Fruit fly (Drosophila melanogaster) whole organism, embryonic: ENCODE results near the gene SamDC.

Source experiments
- Asciz ChIP-seq: fragments of 200-800 bp; sonication (Bioruptor generic); optimal IDR thresholded peaks from 2 replicates; lab custom pipeline; 2017; ENCODE audit warnings: missing biosample characterization, mild to moderate bottlenecking, missing genetic modification characterization, missing genetic modification reagents
- Atf6 ChIP-seq: fragments of 200-800 bp; sonication (Bioruptor generic); IDR thresholded peaks from 2 replicates; pipeline ENCODE4 v1.3.6; 2022; ENCODE audit warnings: missing biosample characterization, missing genetic modification characterization
- Bteb2 ChIP-seq: fragments of 200-800 bp; sonication (Bioruptor generic); optimal IDR thresholded peaks from 2 replicates; lab custom pipeline; 2016; ENCODE audit warnings: missing biosample characterization, missing genetic modification characterization
- CG10366 ChIP-seq: fragments of 200-800 bp; sonication (Bioruptor generic); IDR thresholded peaks from 2 replicates; pipeline ENCODE4 v1.3.6; 2022; ENCODE audit warnings: missing biosample characterization, missing genetic modification characterization
- CG10565 ChIP-seq: fragments of 200-800 bp; sonication (Bioruptor generic); optimal IDR thresholded peaks from 3 replicates; lab custom pipeline; 2016; ENCODE audit warnings: missing biosample characterization, mild to moderate bottlenecking, missing genetic modification characterization
- CG12104 ChIP-seq: fragments of 200-800 bp; sonication (Bioruptor generic); optimal IDR thresholded peaks from 3 replicates; lab custom pipeline; 2016; ENCODE audit warnings: missing biosample characterization, missing genetic modification characterization
- CG12155 ChIP-seq: fragments of 200-800 bp; sonication (Bioruptor generic); optimal IDR thresholded peaks from 3 replicates; lab custom pipeline; 2016; ENCODE audit warnings: missing biosample characterization, missing genetic modification characterization
- CG13775 ChIP-seq: fragments of 200-800 bp; sonication (Bioruptor generic); optimal IDR thresholded peaks from 3 replicates; lab custom pipeline; 2017; ENCODE audit warnings: missing biosample characterization, mild to moderate bottlenecking, missing genetic modification characterization
- CG13894 ChIP-seq: fragments of 200-800 bp; sonication (Bioruptor generic); optimal IDR thresholded peaks from 3 replicates; lab custom pipeline; 2018; ENCODE audit warnings: missing biosample characterization, mild to moderate bottlenecking, missing genetic modification characterization, moderate library complexity
- CG15601 ChIP-seq: fragments of 200-800 bp; sonication (Bioruptor generic); optimal IDR thresholded peaks from 3 replicates; lab custom pipeline; 2019; ENCODE audit warnings: missing biosample characterization, mild to moderate bottlenecking, missing genetic modification characterization, moderate library complexity
- CG1647 ChIP-seq: fragments of 200-800 bp; sonication (Bioruptor generic); optimal IDR thresholded peaks from 3 replicates; lab custom pipeline; 2016; ENCODE audit warnings: missing biosample characterization, missing genetic modification characterization
- CG17328 ChIP-seq: fragments of 200-800 bp; sonication (Bioruptor generic); IDR thresholded peaks from 2 replicates; pipeline ENCODE4 v1.3.6; 2022; ENCODE audit warnings: missing biosample characterization, missing genetic modification characterization
- CG17612 ChIP-seq: fragments of 200-800 bp; sonication (Bioruptor generic); IDR thresholded peaks from 2 replicates; pipeline ENCODE4 v1.3.6; 2022; ENCODE audit warnings: missing biosample characterization, missing genetic modification characterization
- CG2116 ChIP-seq: fragments of 200-800 bp; sonication (Bioruptor generic); optimal IDR thresholded peaks from 3 replicates; lab custom pipeline; 2018; ENCODE audit warnings: missing biosample characterization, mild to moderate bottlenecking, missing genetic modification characterization
- CG2120 ChIP-seq: fragments of 200-800 bp; sonication (Bioruptor generic); optimal IDR thresholded peaks from 3 replicates; lab custom pipeline; 2016; ENCODE audit warnings: missing biosample characterization, missing genetic modification characterization
- CG2202 ChIP-seq: fragments of 200-800 bp; sonication (Bioruptor generic); optimal IDR thresholded peaks from 2 replicates; lab custom pipeline; 2018; ENCODE audit warnings: missing biosample characterization, mild to moderate bottlenecking, missing genetic modification characterization
- CG30020 ChIP-seq: fragments of 200-800 bp; optimal IDR thresholded peaks from 2 replicates; lab custom pipeline; 2019; ENCODE audit warnings: missing biosample characterization, mild to moderate bottlenecking, missing genetic modification characterization, moderate library complexity
- CG31388 ChIP-seq: fragments of 200-800 bp; sonication (Bioruptor generic); optimal IDR thresholded peaks from 2 replicates; lab custom pipeline; 2016; ENCODE audit warnings: missing biosample characterization, missing genetic modification characterization
- CG33213 ChIP-seq: fragments of 200-800 bp; sonication (Bioruptor generic); optimal IDR thresholded peaks from 3 replicates; lab custom pipeline; 2016; ENCODE audit warnings: missing biosample characterization, missing genetic modification characterization
- CG5180 ChIP-seq: fragments of 200-800 bp; sonication (Bioruptor generic); optimal IDR thresholded peaks from 3 replicates; lab custom pipeline; 2017; ENCODE audit warnings: missing biosample characterization, missing genetic modification characterization, mild to moderate bottlenecking, moderate library complexity, missing genetic modification reagents
- CG5953 ChIP-seq: fragments of 200-800 bp; sonication (Bioruptor generic); IDR thresholded peaks from 2 replicates; pipeline ENCODE4 v1.3.6; 2022; ENCODE audit warnings: missing biosample characterization, missing genetic modification characterization
- CG7786 ChIP-seq: fragments of 200-800 bp; sonication (Bioruptor generic); optimal IDR thresholded peaks from 2 replicates; lab custom pipeline; 2016; ENCODE audit warnings: missing biosample characterization, missing genetic modification characterization
- CG8089 ChIP-seq: fragments of 200-800 bp; sonication (Bioruptor generic); optimal IDR thresholded peaks from 3 replicates; lab custom pipeline; 2016; ENCODE audit warnings: missing biosample characterization, missing genetic modification characterization
- CG8944 ChIP-seq: fragments of 200-800 bp; sonication (Bioruptor generic); optimal IDR thresholded peaks from 3 replicates; lab custom pipeline; 2016; ENCODE audit warnings: missing biosample characterization, missing genetic modification characterization
- CG9437 ChIP-seq: fragments of 200-800 bp; sonication (Bioruptor generic); optimal IDR thresholded peaks from 2 replicates; lab custom pipeline; 2018; ENCODE audit warnings: missing biosample characterization, mild to moderate bottlenecking, missing genetic modification characterization
- CG9932 ChIP-seq: fragments of 200-800 bp; sonication (Bioruptor generic); IDR thresholded peaks from 2 replicates; pipeline ENCODE4 v1.3.6; 2022; ENCODE audit warnings: missing biosample characterization, missing genetic modification characterization
- Camta ChIP-seq: fragments of 200-800 bp; sonication (Bioruptor generic); optimal IDR thresholded peaks from 2 replicates; lab custom pipeline; 2016; ENCODE audit warnings: missing biosample characterization, missing genetic modification characterization
- CoRest ChIP-seq: fragments of 200-800 bp; sonication (Bioruptor generic); optimal IDR thresholded peaks from 3 replicates; lab custom pipeline; 2018; ENCODE audit warnings: missing biosample characterization, mild to moderate bottlenecking, missing genetic modification characterization, moderate library complexity
- Doc2 ChIP-seq: fragments of 200-800 bp; sonication (Bioruptor generic); IDR thresholded peaks from 2 replicates; pipeline ENCODE4 v1.3.6; 2022; ENCODE audit warnings: missing biosample characterization, missing genetic modification characterization
- Dref ChIP-seq: fragments of 200-800 bp; sonication (Bioruptor generic); IDR thresholded peaks from 2 replicates; pipeline ENCODE4 v1.3.6; 2022; ENCODE audit warnings: missing biosample characterization, missing genetic modification characterization
- Elba2 ChIP-seq: fragments of 200-800 bp; sonication (Bioruptor generic); optimal IDR thresholded peaks from 3 replicates; lab custom pipeline; 2016; ENCODE audit warnings: missing biosample characterization, missing genetic modification characterization
- Fer1 ChIP-seq: fragments of 200-800 bp; sonication (Bioruptor generic); optimal IDR thresholded peaks from 2 replicates; lab custom pipeline; 2017; ENCODE audit warnings: missing biosample characterization, mild to moderate bottlenecking, missing genetic modification characterization
- Hmx ChIP-seq: fragments of 200-800 bp; sonication (Bioruptor generic); optimal IDR thresholded peaks from 2 replicates; lab custom pipeline; 2016; ENCODE audit warnings: missing biosample characterization, missing genetic modification characterization
- Lhr ChIP-seq: fragments of 200-800 bp; sonication (Bioruptor generic); optimal IDR thresholded peaks from 3 replicates; lab custom pipeline; 2017; ENCODE audit warnings: mild to moderate bottlenecking, missing biosample characterization, missing genetic modification reagents, missing genetic modification characterization
- MBD-R2 ChIP-seq: fragments of 200-800 bp; sonication (Bioruptor generic); IDR thresholded peaks from 2 replicates; pipeline ENCODE4 v1.3.6; 2022; ENCODE audit warnings: missing biosample characterization, missing genetic modification characterization
- MESR4 ChIP-seq: fragments of 200-800 bp; sonication (Bioruptor generic); optimal IDR thresholded peaks from 2 replicates; lab custom pipeline; 2018; ENCODE audit warnings: missing biosample characterization, mild to moderate bottlenecking, missing genetic modification characterization, moderate library complexity
- NC2α ChIP-seq: fragments of 200-800 bp; sonication (Bioruptor generic); optimal IDR thresholded peaks from 2 replicates; lab custom pipeline; 2016; ENCODE audit warnings: missing biosample characterization, missing genetic modification characterization
- Stat92E ChIP-seq, 3 experiments: fragments of >200 bp in 2 of 3; fragments of 200-800 bp in 1 of 3; sonication (Bioruptor generic) in 1 of 3; optimal IDR thresholded peaks; 2 replicates each; lab custom pipeline; 2017 to 2019; ENCODE audit warnings: missing biosample characterization in 3 of 3, missing genetic modification characterization in 3 of 3, mild to moderate bottlenecking in 1 of 3, moderate library complexity in 1 of 3
- Tbp ChIP-seq: fragments of >200 bp; optimal IDR thresholded peaks from 2 replicates; lab custom pipeline; 2018; ENCODE audit warnings: missing biosample characterization, missing genetic modification characterization
- ap ChIP-seq: fragments of 200-800 bp; sonication (Bioruptor generic); IDR thresholded peaks from 2 replicates; pipeline ENCODE4 v1.3.6; 2022; ENCODE audit warnings: missing biosample characterization, missing genetic modification characterization
- da ChIP-seq: fragments of 200-800 bp; sonication (Bioruptor generic); optimal IDR thresholded peaks from 2 replicates; lab custom pipeline; 2016; ENCODE audit warnings: missing biosample characterization, missing genetic modification characterization
- dimm ChIP-seq: fragments of 200-800 bp; sonication (Bioruptor generic); IDR thresholded peaks from 2 replicates; pipeline ENCODE4 v1.3.6; 2022; ENCODE audit warnings: missing biosample characterization, missing genetic modification characterization
- grn ChIP-seq: fragments of 200-800 bp; sonication (Bioruptor generic); optimal IDR thresholded peaks from 3 replicates; lab custom pipeline; 2017; ENCODE audit warnings: missing biosample characterization, missing genetic modification characterization
- gro ChIP-seq: fragments of 200-800 bp; sonication (Bioruptor generic); optimal IDR thresholded peaks from 2 replicates; lab custom pipeline; 2016; ENCODE audit warnings: missing biosample characterization, missing genetic modification characterization
- jing ChIP-seq: fragments of 200-800 bp; sonication (Bioruptor generic); optimal IDR thresholded peaks from 2 replicates; lab custom pipeline; 2018; ENCODE audit warnings: missing biosample characterization, mild to moderate bottlenecking, missing genetic modification characterization
- luna ChIP-seq: fragments of 200-800 bp; sonication (Bioruptor generic); optimal IDR thresholded peaks from 2 replicates; lab custom pipeline; 2016; ENCODE audit warnings: missing biosample characterization, missing genetic modification characterization
- nerfin-2 ChIP-seq: fragments of 200-800 bp; sonication (Bioruptor generic); IDR thresholded peaks from 2 replicates; pipeline ENCODE4 v1.3.6; 2022; ENCODE audit warnings: missing biosample characterization, missing genetic modification characterization; ENCODE audit not compliant: partially characterized antibody
- pnt ChIP-seq: fragments of 200-800 bp; sonication (Bioruptor generic); optimal IDR thresholded peaks from 3 replicates; lab custom pipeline; 2016; ENCODE audit warnings: missing biosample characterization, missing genetic modification characterization
- prd ChIP-seq, 3 experiments: fragments of >200 bp in 2 of 3; fragments of 200-800 bp in 1 of 3; sonication (Bioruptor generic) in 1 of 3; optimal IDR thresholded peaks in 2 of 3; IDR thresholded peaks in 1 of 3; 2 replicates in 2 of 3; 3 replicates in 1 of 3; pipeline versions ENCODE4 v1.3.6 to Lab custom; 2017 to 2022; ENCODE audit warnings: missing biosample characterization in 1 of 3, missing genetic modification characterization in 1 of 3
- tio ChIP-seq: fragments of 200-800 bp; sonication (Bioruptor generic); optimal IDR thresholded peaks from 2 replicates; lab custom pipeline; 2017; ENCODE audit warnings: missing biosample characterization, missing genetic modification characterization, inconsistent platforms
- unc-4 ChIP-seq: fragments of 200-800 bp; sonication (Bioruptor generic); IDR thresholded peaks from 2 replicates; pipeline ENCODE4 v1.3.6; 2022; ENCODE audit warnings: missing biosample characterization, missing genetic modification characterization; ENCODE audit not compliant: partially characterized antibody
- unpg ChIP-seq: fragments of 200-800 bp; sonication (Bioruptor generic); optimal IDR thresholded peaks from 3 replicates; lab custom pipeline; 2018; ENCODE audit warnings: missing biosample characterization, mild to moderate bottlenecking, missing genetic modification characterization, moderate library complexity

SamDC gene

dm6 chr2L:10366525-10366924 is 27.3 kb downstream of the SamDC start, which contains the start of gene CG5056 (continued):
- no peak for TF ChIP-seq CG5180 (GFP tag; lab: Kevin White, UChicago)
- no peak for TF ChIP-seq CG8944 (GFP tag; lab: Kevin White, UChicago)
- TF ChIP-seq CG17612 (GFP tag; lab: Robert Waterston, UW): no peak
- TF ChIP-seq Asciz (GFP tag; lab: Kevin White, UChicago): no peak
- TF ChIP-seq dimm: no peak
- no peak for TF ChIP-seq grn (GFP tag; lab: Kevin White, UChicago)
- no peak for TF ChIP-seq jing
- TF ChIP-seq Elba2 (GFP tag; lab: Kevin White, UChicago): no peak
- no peak for TF ChIP-seq nerfin-2 (GFP tag; lab: Robert Waterston, UW)
- no peak for TF ChIP-seq CG10366 (GFP tag; lab: Robert Waterston, UW)
- no peak for TF ChIP-seq CG12155 (GFP tag; lab: Kevin White, UChicago)
- no peak for TF ChIP-seq tio (GFP tag; lab: Kevin White, UChicago)
- no peak for TF ChIP-seq Fer1 (GFP tag; lab: Kevin White, UChicago)
- no peak for TF ChIP-seq Camta (GFP tag; lab: Kevin White, UChicago)
- TF ChIP-seq Atf6 (GFP tag; lab: Robert Waterston, UW): no peak
- TF ChIP-seq Doc2 (GFP tag; lab: Robert Waterston, UW): no peak
- TF ChIP-seq Hmx: no peak
- no peak for TF ChIP-seq CG9437
- no peak for TF ChIP-seq Bteb2
- no peak for TF ChIP-seq prd (optimal IDR thresholded peaks at IDR 0.05; lab: Kevin White, UChicago)
- TF ChIP-seq prd (GFP tag; IDR thresholded peaks at IDR 0.05; lab: Robert Waterston, UW): no peak; the same call in 2 of the 3 replicates
- TF ChIP-seq CG10565 (GFP tag; lab: Kevin White, UChicago): no peak
- no peak for TF ChIP-seq luna
- TF ChIP-seq CG30020 (tag; lab: Kevin White, UChicago): peak; percentile 100
- TF ChIP-seq CG13775 (GFP tag; lab: Kevin White, UChicago): no peak
- TF ChIP-seq CG13894: no peak
- TF ChIP-seq CG17328 (GFP tag; lab: Robert Waterston, UW): no peak
- peak; percentile 39 for TF ChIP-seq Dref (GFP tag; lab: Robert Waterston, UW)
- no peak for TF ChIP-seq unpg (GFP tag; lab: Kevin White, UChicago)
- TF ChIP-seq CG1647: no peak
- no peak for TF ChIP-seq pnt (GFP tag; lab: Kevin White, UChicago)
- TF ChIP-seq Lhr (GFP tag; lab: Kevin White, UChicago): peak; percentile 54
- TF ChIP-seq CG12104 (GFP tag; lab: Kevin White, UChicago): no peak
- TF ChIP-seq CG2116 (GFP tag; lab: Kevin White, UChicago): peak; percentile 56
- TF ChIP-seq da (GFP tag; lab: Kevin White, UChicago): no peak
- peak; percentile 36; the same call in 1 of the 2 replicates for TF ChIP-seq CG9932
- no peak for TF ChIP-seq CG8089 (GFP tag; lab: Kevin White, UChicago)
- peak in 1 of 3 experiments; percentile 77 for TF ChIP-seq Stat92E (GFP tag; optimal IDR thresholded peaks at IDR 0.05; lab: Kevin White, UChicago)
- no peak for TF ChIP-seq CG31388 (GFP tag; lab: Kevin White, UChicago)
- no peak for TF ChIP-seq CG33213
- TF ChIP-seq Tbp (GFP tag; lab: Kevin White, UChicago): no peak
- TF ChIP-seq CG15601 (tag; lab: Kevin White, UChicago): no peak
- no peak for TF ChIP-seq ap (GFP tag; lab: Robert Waterston, UW)
- no peak for TF ChIP-seq NC2α (GFP tag; lab: Kevin White, UChicago)
- peak; percentile 95 for TF ChIP-seq MESR4 (GFP tag; lab: Kevin White, UChicago)
- peak; percentile 1 for TF ChIP-seq gro
- TF ChIP-seq unc-4 (GFP tag; lab: Robert Waterston, UW): no peak
- no peak for TF ChIP-seq CoRest (tag; lab: Kevin White, UChicago)
- no peak for TF ChIP-seq CG7786 (GFP tag; lab: Kevin White, UChicago)
- TF ChIP-seq CG2202 (tag; lab: Kevin White, UChicago): no peak
- TF ChIP-seq CG5953 (GFP tag; lab: Robert Waterston, UW): no peak
- no peak for TF ChIP-seq CG2120
- peak; percentile 85 for TF ChIP-seq MBD-R2
